Worm (Caenorhabditis elegans): ENCODE measurements around the gene snf-7.
A peak's percentile ranks its signal among the peaks of the same experiment; 100 is the strongest.

ce11 chrIII:13002098-13002497 is 3.2 kb upstream of the snf-7 start, which contains the start of gene ZK1010.10:
- TF ChIP-seq flt-1 (GFP tag; IDR thresholded peaks at IDR 0.05) (no peak), klf-2 (GFP tag; conservative IDR thresholded peaks at IDR 0.05) (no peak), med-1 (GFP tag; optimal IDR thresholded peaks at IDR 0.05; ENCODE audit: insufficient read depth) (no peak), cog-1 (tag; optimal IDR thresholded peaks at IDR 0.05) (peak; percentile 6), T22C8.4 (GFP tag; IDR thresholded peaks at IDR 0.05) (no peak), ref-1 (GFP tag; conservative IDR thresholded peaks at IDR 0.05) (no peak), ztf-23 (GFP tag; IDR thresholded peaks at IDR 0.05) (peak; percentile 51; the same call in 1 of the 2 replicates), tab-1 (GFP tag; IDR thresholded peaks at IDR 0.05) (no peak)
